Worm (Caenorhabditis elegans) whole organism, L4 larva: ENCODE measurements around the gene F54D5.5.

Source experiments
- D1046.2 ChIP-seq: fragments of 200-800 bp; sonication (Bioruptor generic); IDR thresholded peaks from 2 replicates; pipeline ENCODE4 v1.3.6; 2022; ENCODE audit warnings: missing genetic modification characterization, missing compliant biosample characterization
- F49E8.2 ChIP-seq: sonication (generic microtip); optimal IDR thresholded peaks from 2 replicates; lab custom pipeline; 2016; ENCODE audit warnings: missing compliant biosample characterization, mild to moderate bottlenecking, missing genetic modification characterization, borderline replicate concordance
- Y5F2A.4 ChIP-seq: fragments of 200-800 bp; sonication (Bioruptor generic); optimal IDR thresholded peaks from 2 replicates; lab custom pipeline; 2018; ENCODE audit warnings: mild to moderate bottlenecking, missing genetic modification characterization, missing compliant biosample characterization
- ZK337.2 ChIP-seq: fragments of 200-800 bp; sonication (Bioruptor generic); IDR thresholded peaks from 2 replicates; pipeline ENCODE4 v1.3.6; 2022; ENCODE audit warnings: missing genetic modification reagents, missing genetic modification characterization, missing compliant biosample characterization
- ceh-32 ChIP-seq: sonication (generic microtip); optimal IDR thresholded peaks from 2 replicates; lab custom pipeline; 2016; ENCODE audit warnings: mild to moderate bottlenecking, missing genetic modification characterization, missing compliant biosample characterization; ENCODE audit not compliant: poor library complexity
- ceh-82 ChIP-seq: sonication (generic microtip); optimal IDR thresholded peaks from 2 replicates; lab custom pipeline; 2017; ENCODE audit warnings: missing biosample characterization, missing genetic modification characterization
- cey-2 ChIP-seq: sonication (generic microtip); optimal IDR thresholded peaks from 3 replicates; lab custom pipeline; 2017; ENCODE audit warnings: missing genetic modification characterization, mild to moderate bottlenecking, missing compliant biosample characterization, antibody characterized with exemption, borderline replicate concordance; ENCODE audit not compliant: insufficient read depth
- ctbp-1 ChIP-seq: fragments of 200-800 bp; sonication (Bioruptor generic); IDR thresholded peaks from 2 replicates; pipeline ENCODE4 v1.3.6; 2022; ENCODE audit warnings: missing genetic modification reagents, missing genetic modification characterization, missing compliant biosample characterization
- daf-12 ChIP-seq: fragments of 150-350 bp; optimal IDR thresholded peaks from 2 replicates; lab custom pipeline; 2014; ENCODE audit warnings: missing biosample characterization, missing genetic modification reagents, missing genetic modification characterization
- dmd-6 ChIP-seq: fragments of 200-800 bp; sonication (Bioruptor generic); IDR thresholded peaks from 2 replicates; pipeline ENCODE4 v1.3.6; 2022; ENCODE audit warnings: missing genetic modification reagents, missing genetic modification characterization, missing compliant biosample characterization
- dmd-8 ChIP-seq: fragments of 200-800 bp; sonication (Bioruptor generic); IDR thresholded peaks from 2 replicates; pipeline ENCODE4 v1.3.6; 2022; ENCODE audit warnings: missing genetic modification characterization, missing compliant biosample characterization
- duxl-1 ChIP-seq: sonication (generic microtip); optimal IDR thresholded peaks from 2 replicates; lab custom pipeline; 2016; ENCODE audit warnings: mild to moderate bottlenecking, missing genetic modification characterization, moderate library complexity, missing compliant biosample characterization; ENCODE audit not compliant: poor library complexity
- dve-1 ChIP-seq: sonication (generic microtip); optimal IDR thresholded peaks from 2 replicates; lab custom pipeline; 2017; ENCODE audit warnings: antibody characterized with exemption, mild to moderate bottlenecking, missing genetic modification characterization, missing compliant biosample characterization; ENCODE audit not compliant: insufficient read depth
- gei-8 ChIP-seq: fragments of 200-800 bp; sonication (Bioruptor generic); optimal IDR thresholded peaks from 2 replicates; lab custom pipeline; 2018; ENCODE audit warnings: mild to moderate bottlenecking, missing genetic modification characterization, missing compliant biosample characterization
- lin-29 ChIP-seq: fragments of 200-800 bp; sonication (Bioruptor generic); IDR thresholded peaks from 2 replicates; pipeline ENCODE4 v1.3.6; 2022; ENCODE audit warnings: missing genetic modification reagents, missing genetic modification characterization, missing compliant biosample characterization
- lin-39 ChIP-seq: fragments of 150-350 bp; optimal IDR thresholded peaks from 2 replicates; lab custom pipeline; 2014; ENCODE audit warnings: missing biosample characterization, missing genetic modification reagents, missing genetic modification characterization
- mdl-1 ChIP-seq, 2 experiments: fragments of 150-350 bp in 1 of 2; sonication (generic microtip) in 1 of 2; optimal IDR thresholded peaks; 2 replicates each; lab custom pipeline; 2014 to 2017; ENCODE audit warnings: missing biosample characterization in 2 of 2, missing genetic modification characterization in 2 of 2
- mdt-29 ChIP-seq: fragments of 200-800 bp; sonication (Bioruptor generic); IDR thresholded peaks from 2 replicates; pipeline ENCODE4 v1.3.6; 2022; ENCODE audit warnings: missing genetic modification reagents, missing genetic modification characterization, missing compliant biosample characterization
- mep-1 ChIP-seq: fragments of 150-350 bp; sonication (generic microtip); optimal IDR thresholded peaks from 3 replicates; lab custom pipeline; 2014; ENCODE audit warnings: missing biosample characterization, missing genetic modification characterization
- nhr-11 ChIP-seq: fragments of 150-350 bp; optimal IDR thresholded peaks from 2 replicates; lab custom pipeline; 2014; ENCODE audit warnings: missing biosample characterization, missing genetic modification characterization
- nhr-111 ChIP-seq: fragments of 200-800 bp; sonication (Bioruptor generic); optimal IDR thresholded peaks from 2 replicates; lab custom pipeline; 2018; ENCODE audit warnings: mild to moderate bottlenecking, missing genetic modification characterization, missing compliant biosample characterization
- nhr-237 ChIP-seq: sonication (generic microtip); optimal IDR thresholded peaks from 2 replicates; lab custom pipeline; 2017; ENCODE audit warnings: missing biosample characterization, missing genetic modification characterization
- nhr-42 ChIP-seq: fragments of 200-800 bp; sonication (Bioruptor generic); IDR thresholded peaks from 2 replicates; pipeline ENCODE4 v1.3.6; 2022; ENCODE audit warnings: missing genetic modification characterization, missing compliant biosample characterization
- saeg-2 ChIP-seq: fragments of 200-800 bp; sonication (Bioruptor generic); IDR thresholded peaks from 2 replicates; pipeline ENCODE4 v1.3.6; 2022; ENCODE audit warnings: missing genetic modification reagents, missing genetic modification characterization, missing compliant biosample characterization
- set-16 ChIP-seq: fragments of 200-800 bp; sonication (Bioruptor generic); IDR thresholded peaks from 2 replicates; pipeline ENCODE4 v1.3.6; 2022; ENCODE audit warnings: missing genetic modification reagents, missing genetic modification characterization, missing compliant biosample characterization
- snpc-1.2 ChIP-seq: fragments of 200-800 bp; sonication (Bioruptor generic); IDR thresholded peaks from 2 replicates; pipeline ENCODE4 v1.3.6; 2022; ENCODE audit warnings: missing genetic modification reagents, missing genetic modification characterization, missing compliant biosample characterization
- tra-1 ChIP-seq: fragments of 200-800 bp; sonication (Bioruptor generic); IDR thresholded peaks from 2 replicates; pipeline ENCODE4 v1.3.6; 2022; ENCODE audit warnings: missing genetic modification reagents, missing genetic modification characterization, missing compliant biosample characterization
- zfp-2 ChIP-seq: sonication (generic microtip); optimal IDR thresholded peaks from 2 replicates; lab custom pipeline; 2016; ENCODE audit warnings: mild to moderate bottlenecking, missing genetic modification characterization, missing compliant biosample characterization
- zip-2 ChIP-seq: fragments of 150-350 bp; optimal IDR thresholded peaks from 2 replicates; lab custom pipeline; 2014; ENCODE audit warnings: missing biosample characterization, missing genetic modification characterization
- ztf-11 ChIP-seq: fragments of 150-350 bp; optimal IDR thresholded peaks from 2 replicates; lab custom pipeline; 2014; ENCODE audit warnings: missing biosample characterization, missing genetic modification characterization

The F54D5.5 gene

ce11 chrII:11533716-11534115, 33.1 kb downstream of the F54D5.5 start, which contains the start of gene mdt-8 (continued):
- TF ChIP-seq saeg-2 (GFP tag; lab: Robert Waterston, UW), result no peak
- TF ChIP-seq nhr-111 (GFP tag; lab: Kevin White, UChicago), result no peak
- no peak for TF ChIP-seq nhr-11 (tag; lab: Kevin White, UChicago)

DNA sequence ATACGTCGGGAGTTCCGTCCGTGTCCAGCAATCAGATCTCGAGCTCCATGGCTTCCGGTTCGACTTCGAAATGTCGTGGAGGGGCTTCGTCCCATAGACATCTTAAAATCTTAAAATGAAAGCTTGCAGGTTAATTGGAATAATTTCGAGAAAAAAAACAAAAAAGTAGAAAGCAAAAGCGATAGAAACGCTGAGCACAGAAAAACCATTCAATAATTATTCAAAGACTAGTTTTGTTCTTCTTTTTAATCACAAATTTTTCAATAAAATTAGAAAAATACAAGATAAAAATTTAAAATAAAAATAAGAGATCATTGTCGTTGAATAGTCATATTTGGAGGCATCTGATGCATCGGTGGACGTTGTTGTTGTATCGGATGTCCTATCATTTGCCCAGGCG, 39.9 kb downstream of the F54D5.5 start, which contains the start of gene age-1:
Gene age-1, minus strand, starts transcription at position 101 of the 400 bp plus-strand sequence.
- TF ChIP-seq tra-1 (GFP tag; lab: Robert Waterston, UW), result no peak
- TF ChIP-seq lin-29 (GFP tag; lab: Robert Waterston, UW), result no peak
- no peak for TF ChIP-seq duxl-1 (tag; lab: Kevin White, UChicago)
- TF ChIP-seq mep-1, result no peak

- TF ChIP-seq lin-29 (GFP tag; lab: Robert Waterston, UW) (no peak), snpc-1.2 (GFP tag; lab: Robert Waterston, UW) (no peak), nhr-237 (tag; lab: Kevin White, UChicago) (no peak), daf-12 (tag; lab: Kevin White, UChicago) (no peak), dmd-6 (GFP tag; lab: Robert Waterston, UW) (no peak), gei-8 (GFP tag; lab: Kevin White, UChicago) (no peak), mdl-1 (tag; optimal IDR thresholded peaks at IDR 0.05; lab: Kevin White, UChicago) (no peak), dmd-8 (GFP tag; lab: Robert Waterston, UW) (no peak), ceh-82 (no peak), D1046.2 (GFP tag; lab: Robert Waterston, UW) (no peak)
- TF ChIP-seq, all 104 proteins: peak for 0
These were observed 45.5 kb downstream of the F54D5.5 start, which contains the start of gene Y62F5A.10 for ce11 chrII:11521300-11521699. Gene Y62F5A.10 (plus strand): TSS chrII:11521600.

DNA sequence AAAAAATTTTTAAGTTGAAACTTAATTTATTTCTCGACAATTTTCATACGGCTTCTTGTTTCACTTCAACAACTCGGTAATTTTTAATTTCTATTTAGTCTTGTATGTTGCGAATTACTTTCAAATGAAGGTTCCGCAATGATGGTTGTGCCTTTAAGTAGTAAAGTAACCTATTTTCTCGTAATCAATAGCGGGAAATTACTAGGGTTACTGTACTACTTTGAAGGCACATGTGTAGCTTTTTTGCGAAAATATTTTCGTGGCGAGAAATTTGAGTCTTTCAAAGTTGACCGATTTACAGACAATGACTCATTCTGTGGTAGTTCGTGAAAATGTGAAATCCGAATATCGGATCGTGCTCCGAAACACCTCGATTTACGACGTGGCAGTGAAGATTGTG, 48.6 kb downstream of the F54D5.5 start, which contains the start of gene B0334.10:
Gene B0334.10, plus strand, starts transcription at position 301 of the 400 bp plus-strand sequence.
- TF ChIP-seq gei-8 (GFP tag; lab: Kevin White, UChicago) (no peak), F49E8.2 (tag; lab: Kevin White, UChicago) (no peak), ZK337.2 (no peak), Y5F2A.4 (GFP tag; lab: Kevin White, UChicago) (no peak), nhr-237 (tag; lab: Kevin White, UChicago) (no peak), set-16 (GFP tag; lab: Robert Waterston, UW) (no peak), mdt-29 (no peak), ctbp-1 (GFP tag; lab: Robert Waterston, UW) (no peak), zip-2 (tag; lab: Kevin White, UChicago) (no peak), dve-1 (tag; lab: Kevin White, UChicago) (no peak), lin-39 (tag; lab: Kevin White, UChicago) (no peak), ztf-11 (tag; lab: Kevin White, UChicago) (no peak), nhr-111 (GFP tag; lab: Kevin White, UChicago) (no peak), ceh-32 (tag; lab: Kevin White, UChicago) (no peak)

ce11 chrII:11514775-11515174, 52.0 kb downstream of the F54D5.5 start, which contains the start of gene srh-44:
Gene srh-44 (plus strand): TSS chrII:11515075.
- TF ChIP-seq lin-29 (GFP tag; lab: Robert Waterston, UW), result no peak
- TF ChIP-seq zfp-2, result no peak
- no peak for TF ChIP-seq dve-1 (tag; lab: Kevin White, UChicago)
- no peak for TF ChIP-seq cey-2
- TF ChIP-seq nhr-42 (GFP tag; lab: Robert Waterston, UW), result no peak
